Worm (Caenorhabditis elegans) whole organism, mixed stage, embryonic: Measurements from ENCODE around the gene scl-2.

Experiments
- ceh-39 ChIP-seq: fragments of 150-350 bp; optimal IDR thresholded peaks from 2 replicates; lab custom pipeline; 2014; ENCODE audit warnings: missing biosample characterization, missing genetic modification characterization
- elt-1 ChIP-seq: sonication (generic microtip); optimal IDR thresholded peaks from 2 replicates; lab custom pipeline; 2017; ENCODE audit warnings: missing genetic modification characterization, mild to moderate bottlenecking, missing compliant biosample characterization, antibody characterized with exemption, moderate library complexity, borderline replicate concordance; ENCODE audit not compliant: insufficient read depth
- elt-3 ChIP-seq: fragments of 150-350 bp; optimal IDR thresholded peaks from 2 replicates; lab custom pipeline; 2014; ENCODE audit warnings: missing biosample characterization, missing genetic modification characterization
- lin-13 ChIP-seq: fragments of 150-350 bp; optimal IDR thresholded peaks from 2 replicates; lab custom pipeline; 2014; ENCODE audit warnings: missing biosample characterization, missing genetic modification characterization
- lsy-2 ChIP-seq: fragments of 150-350 bp; optimal IDR thresholded peaks from 2 replicates; lab custom pipeline; 2014; ENCODE audit warnings: missing biosample characterization, missing genetic modification characterization
- mab-5 ChIP-seq: fragments of 150-350 bp; optimal IDR thresholded peaks from 2 replicates; lab custom pipeline; 2014; ENCODE audit warnings: missing biosample characterization, missing genetic modification characterization
- nhr-12 ChIP-seq: fragments of 150-350 bp; optimal IDR thresholded peaks from 2 replicates; lab custom pipeline; 2014; ENCODE audit warnings: missing biosample characterization, missing genetic modification characterization
- nhr-76 ChIP-seq: sonication (generic microtip); optimal IDR thresholded peaks from 2 replicates; lab custom pipeline; 2017; ENCODE audit warnings: missing biosample characterization, missing genetic modification characterization
- snpc-4 ChIP-seq: fragments of 150-350 bp; optimal IDR thresholded peaks from 2 replicates; lab custom pipeline; 2014; ENCODE audit warnings: missing biosample characterization, missing genetic modification characterization
- tbx-8 ChIP-seq: fragments of 200-800 bp; sonication (Bioruptor generic); optimal IDR thresholded peaks from 2 replicates; lab custom pipeline; 2018; ENCODE audit warnings: mild to moderate bottlenecking, missing genetic modification characterization, moderate library complexity, missing compliant biosample characterization
- unc-62 ChIP-seq: fragments of 150-350 bp; optimal IDR thresholded peaks from 2 replicates; lab custom pipeline; 2014; ENCODE audit warnings: missing biosample characterization, missing genetic modification reagents, missing genetic modification characterization

DNA sequence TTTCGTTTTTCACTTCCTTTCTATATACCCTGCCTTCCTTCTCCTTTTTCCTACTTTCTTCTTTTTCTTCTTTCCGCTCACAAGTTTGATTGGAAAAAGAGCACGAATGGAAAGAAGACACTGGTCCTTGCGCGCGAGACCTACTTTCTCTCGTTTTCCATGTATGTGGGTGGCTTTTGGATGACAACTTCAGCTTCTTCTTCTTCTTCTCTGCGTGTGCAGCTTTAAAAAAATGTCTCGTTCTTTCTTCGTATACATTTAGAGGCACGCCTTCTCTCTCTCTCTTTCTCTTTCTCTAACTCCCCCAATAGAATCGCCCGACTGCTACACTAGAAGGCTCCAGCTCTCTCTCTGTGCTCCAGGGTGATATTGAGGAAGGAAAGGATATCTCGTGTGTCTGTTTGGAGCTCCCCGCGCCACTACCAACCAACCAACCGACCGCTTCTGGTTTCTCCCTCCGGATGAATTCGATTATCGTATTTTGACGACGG lies 31.6 kb upstream of the scl-2 start:
- TF ChIP-seq ceh-39 (tag; lab: Kevin White, UChicago) (no peak), elt-3 (no peak), elt-1 (no peak), lin-13 (tag; lab: Kevin White, UChicago) (no peak), unc-62 (GFP tag; lab: Kevin White, UChicago) (no peak), nhr-76 (tag; lab: Kevin White, UChicago) (no peak), lsy-2 (no peak), nhr-12 (no peak), mab-5 (no peak), tbx-8 (no peak), snpc-4 (tag; lab: Kevin White, UChicago) (no peak)
